Worm (Caenorhabditis elegans) whole organism, late embryonic: ENCODE results near the gene K04A8.1.

ENCODE experiments used
- ceh-14 ChIP-seq: sonication (generic microtip); optimal IDR thresholded peaks from 2 replicates; lab custom pipeline; 2016; ENCODE audit warnings: missing genotype, missing genetic modification characterization, missing compliant biosample characterization
- ceh-18 ChIP-seq: sonication (generic microtip); optimal IDR thresholded peaks from 2 replicates; lab custom pipeline; 2016; ENCODE audit warnings: missing genetic modification characterization, missing compliant biosample characterization
- ceh-48 ChIP-seq: sonication (generic microtip); optimal IDR thresholded peaks from 2 replicates; lab custom pipeline; 2016; ENCODE audit warnings: missing genetic modification characterization, inconsistent platforms, missing compliant biosample characterization
- elt-2 ChIP-seq: sonication (generic microtip); optimal IDR thresholded peaks from 2 replicates; lab custom pipeline; 2016; ENCODE audit warnings: missing genetic modification reagents, missing genetic modification characterization, missing compliant biosample characterization
- elt-4 ChIP-seq: sonication (generic microtip); optimal IDR thresholded peaks from 2 replicates; lab custom pipeline; 2016; ENCODE audit warnings: missing genetic modification characterization, missing compliant biosample characterization
- mec-3 ChIP-seq: sonication (generic microtip); optimal IDR thresholded peaks from 2 replicates; lab custom pipeline; 2016; ENCODE audit warnings: borderline replicate concordance, missing genetic modification characterization, missing compliant biosample characterization
- nhr-232 ChIP-seq: sonication (generic microtip); optimal IDR thresholded peaks from 2 replicates; lab custom pipeline; 2016; ENCODE audit warnings: missing genetic modification characterization, missing compliant biosample characterization
- npax-4 ChIP-seq: sonication (generic microtip); optimal IDR thresholded peaks from 2 replicates; lab custom pipeline; 2016; ENCODE audit warnings: missing genetic modification characterization, missing compliant biosample characterization
- pat-9 ChIP-seq: fragments of 200-800 bp; sonication (Bioruptor generic); optimal IDR thresholded peaks from 2 replicates; lab custom pipeline; 2018; ENCODE audit warnings: mild to moderate bottlenecking, missing genetic modification characterization, moderate library complexity, missing compliant biosample characterization
- pqm-1 ChIP-seq: sonication (generic microtip); optimal IDR thresholded peaks from 2 replicates; lab custom pipeline; 2016; ENCODE audit warnings: missing genetic modification characterization, missing compliant biosample characterization
- unc-55 ChIP-seq: sonication (generic microtip); optimal IDR thresholded peaks from 2 replicates; lab custom pipeline; 2017; ENCODE audit warnings: missing biosample characterization, missing genetic modification reagents, missing genetic modification characterization

The K04A8.1 gene

DNA sequence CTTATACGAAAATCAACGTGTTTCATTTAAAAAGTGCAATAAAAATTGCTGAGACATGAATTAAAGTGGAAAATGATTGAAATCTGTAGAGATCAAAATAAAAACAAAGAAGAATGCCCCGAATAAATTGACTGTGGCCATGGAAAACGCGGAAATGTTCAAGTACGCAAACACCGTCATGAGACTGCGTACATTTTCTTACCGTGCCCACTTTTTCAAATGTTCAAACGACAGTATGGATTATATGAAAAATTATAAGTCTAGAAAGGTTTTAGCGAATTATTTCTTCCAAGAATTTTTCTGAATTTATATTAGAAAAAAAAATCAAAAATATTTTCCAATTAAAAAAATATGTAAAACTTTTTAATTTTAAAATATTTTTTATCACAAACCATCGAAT lies 45.4 kb downstream of the K04A8.1 start:
- no peak for TF ChIP-seq nhr-232
- no peak for TF ChIP-seq npax-4 (tag; lab: Kevin White, UChicago)
- TF ChIP-seq unc-55 (GFP tag; lab: Kevin White, UChicago), result no peak
- no peak for TF ChIP-seq ceh-14 (tag; lab: Kevin White, UChicago)

ce11 chrV:6614152-6614734 lies 48.1 kb downstream of the K04A8.1 start, which contains the start of gene cpr-4:
Gene cpr-4 (plus strand): TSS chrV:6614674.
- TF ChIP-seq ceh-48 (tag; lab: Kevin White, UChicago) (no peak), pqm-1 (tag; lab: Kevin White, UChicago) (peak; percentile 63), elt-2 (peak; percentile 91)

DNA sequence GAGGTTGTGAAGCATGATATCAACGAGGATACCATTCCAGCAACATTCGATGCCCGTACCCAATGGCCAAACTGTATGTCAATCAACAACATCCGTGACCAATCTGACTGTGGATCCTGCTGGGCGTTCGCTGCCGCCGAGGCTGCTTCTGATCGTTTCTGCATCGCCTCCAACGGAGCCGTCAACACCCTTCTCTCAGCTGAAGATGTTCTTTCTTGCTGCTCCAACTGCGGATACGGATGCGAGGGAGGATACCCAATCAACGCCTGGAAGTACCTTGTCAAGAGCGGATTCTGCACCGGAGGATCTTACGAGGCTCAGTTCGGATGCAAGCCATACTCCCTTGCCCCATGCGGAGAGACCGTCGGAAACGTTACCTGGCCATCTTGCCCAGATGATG lies 48.8 kb downstream of the K04A8.1 start:
- peak; percentile 19 for TF ChIP-seq elt-4 (tag; lab: Kevin White, UChicago)
- no peak for TF ChIP-seq pat-9 (tag; lab: Kevin White, UChicago)
- TF ChIP-seq, all 69 proteins: peak for 1

ce11 chrV:6616294-6616693 lies 50.2 kb downstream of the K04A8.1 start:
- no peak for TF ChIP-seq ceh-18 (tag; lab: Kevin White, UChicago)
- no peak for TF ChIP-seq mec-3 (tag; lab: Kevin White, UChicago)
